Worm (Caenorhabditis elegans): ENCODE measurements around the gene mbk-1.

The mbk-1 gene

ce11 chrX:14775222-14775621 is 49.1 kb downstream of the mbk-1 start:
- TF ChIP-seq unc-62 (GFP tag; optimal IDR thresholded peaks at IDR 0.05 in 1 of 2) (peak in 1 of 2 experiments; percentile 93), unc-62 (tag; optimal IDR thresholded peaks at IDR 0.05) (no peak), F26F4.8 (GFP tag; conservative IDR thresholded peaks at IDR 0.05) (no peak)

- TF ChIP-seq php-3 (GFP tag; IDR thresholded peaks at IDR 0.05) = 0 out of 2 replicates have a peak, but pooled peaks have one; percentile 10
- TF ChIP-seq nhr-111 (GFP tag; optimal IDR thresholded peaks at IDR 0.05) = no peak
Measured at ce11 chrX:14773238-14773637, 51.1 kb downstream of the mbk-1 start, which contains the start of gene unc-3. Gene unc-3 (plus strand): TSS chrX:14773538.

- TF ChIP-seq pqm-1 (tag; optimal IDR thresholded peaks at IDR 0.05) (peak; percentile 46), php-3 (GFP tag; IDR thresholded peaks at IDR 0.05) (peak; percentile 70; the same call in 1 of the 2 replicates), nhr-28 (tag; optimal IDR thresholded peaks at IDR 0.05) (peak; percentile 27), dmd-6 (GFP tag; IDR thresholded peaks at IDR 0.05) (peak; percentile 39; the same call in 1 of the 2 replicates), hlh-11 (tag; optimal IDR thresholded peaks at IDR 0.05) (peak; percentile 10), nhr-102 (tag; optimal IDR thresholded peaks at IDR 0.05) (no peak)
Measured at ce11 chrX:14771682-14772081, 52.7 kb downstream of the mbk-1 start, which contains the start of gene Y16B4A.2. Gene Y16B4A.2 (minus strand): TSS chrX:14771851.

ce11 chrX:14770336-14770735 is 54.0 kb downstream of the mbk-1 start:
- TF ChIP-seq pqm-1 (tag; optimal IDR thresholded peaks at IDR 0.05) (peak; percentile 65), lin-15B (tag; optimal IDR thresholded peaks at IDR 0.05) (no peak), aha-1 (tag) (peak; percentile 63), T26A8.4 (GFP tag; IDR thresholded peaks at IDR 0.05) (no peak), lir-3 (tag; optimal IDR thresholded peaks at IDR 0.05) (no peak), ZK337.2 (GFP tag; IDR thresholded peaks at IDR 0.05) (no peak), nhr-11 (tag; optimal IDR thresholded peaks at IDR 0.05) (no peak), F37D6.2 (tag; optimal IDR thresholded peaks at IDR 0.05) (no peak), mep-1 (tag; optimal IDR thresholded peaks at IDR 0.05) (no peak), php-3 (GFP tag; IDR thresholded peaks at IDR 0.05) (no peak), saeg-2 (GFP tag; IDR thresholded peaks at IDR 0.05) (no peak), F26F4.8 (GFP tag; conservative IDR thresholded peaks at IDR 0.05) (no peak), lim-7 (GFP tag; IDR thresholded peaks at IDR 0.05) (no peak), F49E8.2 (tag; optimal IDR thresholded peaks at IDR 0.05; ENCODE audit: borderline replicate concordance) (no peak), F10B5.3 (tag; optimal IDR thresholded peaks at IDR 0.05) (no peak), lin-13 (GFP tag; optimal IDR thresholded peaks at IDR 0.05) (no peak), nhr-102 (tag; optimal IDR thresholded peaks at IDR 0.05) (no peak), ces-1 (GFP tag; optimal IDR thresholded peaks at IDR 0.05) (no peak), hlh-11 (tag; optimal IDR thresholded peaks at IDR 0.05) (peak; percentile 6), set-16 (GFP tag; IDR thresholded peaks at IDR 0.05) (no peak), hif-1 (tag; optimal IDR thresholded peaks at IDR 0.05) (no peak), lin-38 (GFP tag; IDR thresholded peaks at IDR 0.05) (no peak), sdz-12 (GFP tag; optimal IDR thresholded peaks at IDR 0.05) (no peak), ceh-82 (tag; optimal IDR thresholded peaks at IDR 0.05) (no peak), daf-16 (GFP tag; optimal IDR thresholded peaks at IDR 0.05) (no peak), daf-16 (tag; optimal IDR thresholded peaks at IDR 0.05) (no peak), lin-29 (GFP tag; IDR thresholded peaks at IDR 0.05) (no peak), nhr-48 (tag; optimal IDR thresholded peaks at IDR 0.05) (no peak), ceh-32 (tag; optimal IDR thresholded peaks at IDR 0.05; ENCODE audit: poor library complexity) (no peak), lin-1 (GFP tag; IDR thresholded peaks at IDR 0.05) (no peak), dve-1 (tag; optimal IDR thresholded peaks at IDR 0.05; ENCODE audit: insufficient read depth) (peak; percentile 1), fkh-10 (GFP tag; optimal IDR thresholded peaks at IDR 0.05) (no peak), attf-4 (tag; optimal IDR thresholded peaks at IDR 0.05) (no peak), madf-9 (GFP tag; conservative IDR thresholded peaks at IDR 0.05) (no peak), vab-7 (GFP tag; IDR thresholded peaks at IDR 0.05) (no peak), daf-12 (tag; optimal IDR thresholded peaks at IDR 0.05) (no peak), Y105C5A.15 (GFP tag; IDR thresholded peaks at IDR 0.05) (no peak), dmd-6 (GFP tag; IDR thresholded peaks at IDR 0.05) (peak; percentile 52), nhr-6 (tag; optimal IDR thresholded peaks at IDR 0.05) (no peak), snpc-4 (tag; optimal IDR thresholded peaks at IDR 0.05) (no peak), nhr-28 (tag; optimal IDR thresholded peaks at IDR 0.05) (peak; percentile 40), dmd-8 (GFP tag; IDR thresholded peaks at IDR 0.05) (no peak)
